Fruit fly (Drosophila melanogaster) whole organism, embryonic: ENCODE results near the gene CG42814.

Source experiments
- Bgb ChIP-seq: fragments of 200-800 bp; sonication (Bioruptor generic); IDR thresholded peaks from 2 replicates; pipeline ENCODE4 v1.3.6; 2022; ENCODE audit warnings: missing biosample characterization, missing genetic modification characterization; ENCODE audit not compliant: partially characterized antibody
- CG10366 ChIP-seq: fragments of 200-800 bp; sonication (Bioruptor generic); IDR thresholded peaks from 2 replicates; pipeline ENCODE4 v1.3.6; 2022; ENCODE audit warnings: missing biosample characterization, missing genetic modification characterization
- CG11560 ChIP-seq: fragments of 200-800 bp; sonication (Bioruptor generic); IDR thresholded peaks from 3 replicates; pipeline ENCODE4 v1.3.6; 2022; ENCODE audit warnings: missing biosample characterization, missing genetic modification characterization
- CG12071 ChIP-seq: fragments of 200-800 bp; sonication (Bioruptor generic); optimal IDR thresholded peaks from 3 replicates; lab custom pipeline; 2018; ENCODE audit warnings: missing biosample characterization, mild to moderate bottlenecking, missing genetic modification characterization
- CG13296 ChIP-seq: fragments of 200-800 bp; sonication (Bioruptor generic); optimal IDR thresholded peaks from 3 replicates; lab custom pipeline; 2018; ENCODE audit warnings: missing biosample characterization, mild to moderate bottlenecking, missing genetic modification characterization
- CG14965 ChIP-seq: fragments of 200-800 bp; sonication (Bioruptor generic); optimal IDR thresholded peaks from 2 replicates; lab custom pipeline; 2016; ENCODE audit warnings: missing biosample characterization, missing genetic modification characterization, borderline replicate concordance
- CG15514 ChIP-seq: fragments of 200-800 bp; sonication (Bioruptor generic); optimal IDR thresholded peaks from 3 replicates; lab custom pipeline; 2017; ENCODE audit warnings: missing biosample characterization, missing genetic modification characterization, mild to moderate bottlenecking, moderate library complexity, missing genetic modification reagents
- CG34376 ChIP-seq: fragments of 200-800 bp; sonication (Bioruptor generic); optimal IDR thresholded peaks from 2 replicates; lab custom pipeline; 2018; ENCODE audit warnings: missing biosample characterization, mild to moderate bottlenecking, missing genetic modification characterization
- CG3847 ChIP-seq: fragments of 200-800 bp; sonication (Bioruptor generic); IDR thresholded peaks from 2 replicates; pipeline ENCODE4 v1.3.6; 2022; ENCODE audit warnings: missing biosample characterization, missing genetic modification characterization
- CG4617 ChIP-seq: fragments of 200-800 bp; sonication (Bioruptor generic); optimal IDR thresholded peaks from 3 replicates; lab custom pipeline; 2016; ENCODE audit warnings: missing biosample characterization, missing genetic modification characterization, borderline replicate concordance
- CG5245 ChIP-seq: fragments of 200-800 bp; sonication (Bioruptor generic); optimal IDR thresholded peaks from 3 replicates; lab custom pipeline; 2016; ENCODE audit warnings: missing biosample characterization, missing genetic modification characterization
- CG5953 ChIP-seq: fragments of 200-800 bp; sonication (Bioruptor generic); IDR thresholded peaks from 2 replicates; pipeline ENCODE4 v1.3.6; 2022; ENCODE audit warnings: missing biosample characterization, missing genetic modification characterization
- CG9876 ChIP-seq: fragments of 200-800 bp; sonication (Bioruptor generic); optimal IDR thresholded peaks from 2 replicates; lab custom pipeline; 2016; ENCODE audit warnings: missing biosample characterization, missing genetic modification characterization
- CTCF ChIP-seq: fragments of 200-800 bp; sonication (Bioruptor generic); optimal IDR thresholded peaks from 2 replicates; lab custom pipeline; 2017; ENCODE audit warnings: missing biosample characterization, mild to moderate bottlenecking, missing genetic modification characterization, moderate library complexity
- Dp ChIP-seq: fragments of 200-800 bp; sonication (Bioruptor generic); optimal IDR thresholded peaks from 2 replicates; lab custom pipeline; 2018; ENCODE audit warnings: missing biosample characterization, mild to moderate bottlenecking, missing genetic modification characterization, moderate library complexity
- E2f2 ChIP-seq: fragments of 200-800 bp; sonication (Bioruptor generic); IDR thresholded peaks from 2 replicates; pipeline ENCODE4 v1.3.6; 2022; ENCODE audit warnings: missing biosample characterization, missing genetic modification characterization
- Ets97D ChIP-seq: fragments of 200-800 bp; sonication (Bioruptor generic); optimal IDR thresholded peaks from 3 replicates; lab custom pipeline; 2016; ENCODE audit warnings: missing biosample characterization, missing genetic modification characterization
- Fer2 ChIP-seq: fragments of 200-800 bp; sonication (Bioruptor generic); optimal IDR thresholded peaks from 2 replicates; lab custom pipeline; 2018; ENCODE audit warnings: missing biosample characterization, mild to moderate bottlenecking, missing genetic modification characterization, moderate library complexity
- HmgZ ChIP-seq: fragments of 200-800 bp; sonication (Bioruptor generic); optimal IDR thresholded peaks from 2 replicates; lab custom pipeline; 2018; ENCODE audit warnings: missing biosample characterization, mild to moderate bottlenecking, missing genetic modification characterization
- Hr39 ChIP-seq: fragments of >200 bp; optimal IDR thresholded peaks from 2 replicates; lab custom pipeline; 2017
- Lhr ChIP-seq: fragments of 200-800 bp; sonication (Bioruptor generic); optimal IDR thresholded peaks from 3 replicates; lab custom pipeline; 2017; ENCODE audit warnings: mild to moderate bottlenecking, missing biosample characterization, missing genetic modification reagents, missing genetic modification characterization
- MBD-R2 ChIP-seq: fragments of 200-800 bp; sonication (Bioruptor generic); IDR thresholded peaks from 2 replicates; pipeline ENCODE4 v1.3.6; 2022; ENCODE audit warnings: missing biosample characterization, missing genetic modification characterization
- MESR4 ChIP-seq: fragments of 200-800 bp; sonication (Bioruptor generic); optimal IDR thresholded peaks from 2 replicates; lab custom pipeline; 2018; ENCODE audit warnings: missing biosample characterization, mild to moderate bottlenecking, missing genetic modification characterization, moderate library complexity
- Myb ChIP-seq: fragments of 200-800 bp; sonication (Bioruptor generic); optimal IDR thresholded peaks from 2 replicates; lab custom pipeline; 2016; ENCODE audit warnings: missing biosample characterization, missing genetic modification characterization
- Sry-δ ChIP-seq: fragments of 200-800 bp; sonication (Bioruptor generic); optimal IDR thresholded peaks from 2 replicates; lab custom pipeline; 2016; ENCODE audit warnings: missing biosample characterization, missing genetic modification characterization
- cato ChIP-seq: fragments of 200-800 bp; sonication (Bioruptor generic); optimal IDR thresholded peaks from 2 replicates; lab custom pipeline; 2016; ENCODE audit warnings: missing biosample characterization, missing genetic modification characterization, borderline replicate concordance
- croc ChIP-seq: fragments of 200-800 bp; sonication (Bioruptor generic); conservative IDR thresholded peaks from 3 replicates; pipeline ENCODE4 v1.3.6; 2022; ENCODE audit warnings: missing biosample characterization, missing genetic modification characterization
- crp ChIP-seq, 2 experiments: fragments of 200-800 bp; sonication (Bioruptor generic); optimal IDR thresholded peaks; 2 replicates in 1 of 2; 3 replicates in 1 of 2; lab custom pipeline; 2017; ENCODE audit warnings: missing biosample characterization in 2 of 2, missing genetic modification characterization in 2 of 2, mild to moderate bottlenecking in 1 of 2, moderate library complexity in 1 of 2
- danr ChIP-seq: fragments of 200-800 bp; sonication (Bioruptor generic); IDR thresholded peaks from 2 replicates; pipeline ENCODE4 v1.3.6; 2022; ENCODE audit warnings: missing biosample characterization, missing genetic modification characterization
- ftz-f1 ChIP-seq: fragments of 200-800 bp; sonication (Bioruptor generic); optimal IDR thresholded peaks from 2 replicates; lab custom pipeline; 2016; ENCODE audit warnings: missing biosample characterization, missing genetic modification characterization
- fu2 ChIP-seq: fragments of 200-800 bp; sonication (Bioruptor generic); optimal IDR thresholded peaks from 2 replicates; lab custom pipeline; 2016; ENCODE audit warnings: missing biosample characterization, missing genetic modification characterization
- gfzf ChIP-seq: fragments of 200-800 bp; sonication (Bioruptor generic); optimal IDR thresholded peaks from 2 replicates; lab custom pipeline; 2016; ENCODE audit warnings: missing biosample characterization, mild to moderate bottlenecking, missing genetic modification characterization, moderate library complexity
- lab ChIP-seq: fragments of 200-800 bp; sonication (Bioruptor generic); optimal IDR thresholded peaks from 3 replicates; lab custom pipeline; 2017; ENCODE audit warnings: missing biosample characterization, missing genetic modification characterization, mild to moderate bottlenecking, moderate library complexity, missing genetic modification reagents
- nmo ChIP-seq: fragments of 200-800 bp; sonication (Bioruptor generic); optimal IDR thresholded peaks from 2 replicates; lab custom pipeline; 2018; ENCODE audit warnings: missing biosample characterization, mild to moderate bottlenecking, missing genetic modification characterization, moderate library complexity
- pnt ChIP-seq: fragments of 200-800 bp; sonication (Bioruptor generic); optimal IDR thresholded peaks from 3 replicates; lab custom pipeline; 2016; ENCODE audit warnings: missing biosample characterization, missing genetic modification characterization
- pzg ChIP-seq: fragments of 200-800 bp; sonication (Bioruptor generic); optimal IDR thresholded peaks from 3 replicates; lab custom pipeline; 2018; ENCODE audit warnings: missing biosample characterization, mild to moderate bottlenecking, missing genetic modification characterization, moderate library complexity
- slbo ChIP-seq: fragments of 200-800 bp; sonication (Bioruptor generic); IDR thresholded peaks from 2 replicates; pipeline ENCODE4 v1.3.6; 2022; ENCODE audit warnings: missing biosample characterization, missing genetic modification characterization
- twi ChIP-seq: fragments of 200-800 bp; optimal IDR thresholded peaks from 2 replicates; lab custom pipeline; 2019; ENCODE audit warnings: missing biosample characterization, mild to moderate bottlenecking, missing genetic modification characterization, moderate library complexity
- unc-4 ChIP-seq: fragments of 200-800 bp; sonication (Bioruptor generic); IDR thresholded peaks from 2 replicates; pipeline ENCODE4 v1.3.6; 2022; ENCODE audit warnings: missing biosample characterization, missing genetic modification characterization; ENCODE audit not compliant: partially characterized antibody
- zf30C ChIP-seq: fragments of 200-800 bp; sonication (Bioruptor generic); optimal IDR thresholded peaks from 3 replicates; lab custom pipeline; 2018; ENCODE audit warnings: missing biosample characterization, mild to moderate bottlenecking, missing genetic modification characterization

CG42814 gene

dm6 chr3R:27228342-27228741 lies 926 bp downstream of the CG42814 start, which contains the start of gene CG42813 (continued):
- TF ChIP-seq CG15514 (GFP tag; lab: Kevin White, UChicago) (peak; percentile 4), crp (GFP tag; optimal IDR thresholded peaks at IDR 0.05; lab: Kevin White, UChicago) (peak in 1 of 2 experiments; percentile 92), Fer2 (tag; lab: Kevin White, UChicago) (no peak), Lhr (GFP tag; lab: Kevin White, UChicago) (no peak), Hr39 (lab: Kevin White, UChicago) (no peak), Dp (GFP tag; lab: Kevin White, UChicago) (peak; percentile 43), pnt (GFP tag; lab: Kevin White, UChicago) (no peak), CG3847 (peak; percentile 29; the same call in 1 of the 2 replicates), Myb (GFP tag; lab: Kevin White, UChicago) (peak; percentile 90), slbo (no peak), CG14965 (GFP tag; lab: Kevin White, UChicago) (peak; percentile 65), croc (GFP tag; lab: Robert Waterston, UW) (no peak), fu2 (GFP tag; lab: Kevin White, UChicago) (no peak), pzg (GFP tag; lab: Kevin White, UChicago) (peak; percentile 45), E2f2 (GFP tag; lab: Robert Waterston, UW) (peak; percentile 55), Sry-δ (GFP tag; lab: Kevin White, UChicago) (no peak), CG13296 (GFP tag; lab: Kevin White, UChicago) (no peak), lab (GFP tag; lab: Kevin White, UChicago) (no peak), CG5245 (GFP tag; lab: Kevin White, UChicago) (no peak), CG11560 (tag; lab: Robert Waterston, UW) (no peak), MBD-R2 (GFP tag; lab: Robert Waterston, UW) (peak; percentile 76), CG9876 (GFP tag; lab: Kevin White, UChicago) (no peak), ftz-f1 (GFP tag; lab: Kevin White, UChicago) (no peak), CG12071 (GFP tag; lab: Kevin White, UChicago) (no peak), danr (GFP tag; lab: Robert Waterston, UW) (no peak), CG10366 (GFP tag; lab: Robert Waterston, UW) (no peak), Bgb (GFP tag; lab: Robert Waterston, UW) (peak; percentile 16; the same call in 1 of the 2 replicates), zf30C (GFP tag; lab: Kevin White, UChicago) (no peak), Ets97D (GFP tag; lab: Kevin White, UChicago) (no peak), cato (GFP tag; lab: Kevin White, UChicago) (no peak), twi (tag; lab: Kevin White, UChicago) (no peak), gfzf (GFP tag; lab: Kevin White, UChicago) (peak; percentile 64), CG5953 (GFP tag; lab: Robert Waterston, UW) (no peak), CG4617 (GFP tag; lab: Kevin White, UChicago) (no peak), nmo (GFP tag; lab: Kevin White, UChicago) (no peak), HmgZ (tag; lab: Kevin White, UChicago) (peak; percentile 25), CTCF (peak; percentile 84), MESR4 (GFP tag; lab: Kevin White, UChicago) (peak; percentile 15), unc-4 (GFP tag; lab: Robert Waterston, UW) (0 out of 2 replicates have a peak, but pooled peaks have one; percentile 28), CG34376 (GFP tag; lab: Kevin White, UChicago) (no peak)
